Fruit fly (Drosophila melanogaster) whole organism, adult: ENCODE results near the gene CG32713.
A peak's percentile ranks its signal among the peaks of the same experiment; 100 is the strongest.

Experiments used
- CG12768 ChIP-seq: fragments of 200-800 bp; sonication (Bioruptor generic); optimal IDR thresholded peaks from 2 replicates; lab custom pipeline; 2017; ENCODE audit warnings: missing biosample characterization, missing genetic modification characterization, mild to moderate bottlenecking, moderate library complexity, missing genetic modification reagents
- CG14711 ChIP-seq: fragments of 200-800 bp; sonication (Bioruptor generic); optimal IDR thresholded peaks from 2 replicates; lab custom pipeline; 2018; ENCODE audit warnings: missing biosample characterization, mild to moderate bottlenecking, missing genetic modification characterization, moderate library complexity
- bab1 ChIP-seq: fragments of 200-800 bp; sonication (Bioruptor generic); optimal IDR thresholded peaks from 3 replicates; lab custom pipeline; 2019; ENCODE audit warnings: missing biosample characterization, mild to moderate bottlenecking, missing genetic modification characterization, moderate library complexity
- cnc ChIP-seq, 2 experiments: fragments of >200 bp; optimal IDR thresholded peaks; 2 replicates each; lab custom pipeline; 2017
- kay ChIP-seq: fragments of 200-800 bp; sonication (Bioruptor generic); peaks from one replicate; lab custom pipeline; 2016; ENCODE audit warnings: missing biosample characterization, missing genetic modification characterization, borderline replicate concordance
- pad ChIP-seq: fragments of 200-800 bp; sonication (Bioruptor generic); optimal IDR thresholded peaks from 3 replicates; lab custom pipeline; 2017; ENCODE audit warnings: missing biosample characterization, missing genetic modification characterization, mild to moderate bottlenecking, moderate library complexity, missing genetic modification reagents
- toe ChIP-seq: fragments of 200-800 bp; sonication (Bioruptor generic); optimal IDR thresholded peaks from 2 replicates; lab custom pipeline; 2016; ENCODE audit warnings: missing biosample characterization, missing genetic modification characterization

DNA sequence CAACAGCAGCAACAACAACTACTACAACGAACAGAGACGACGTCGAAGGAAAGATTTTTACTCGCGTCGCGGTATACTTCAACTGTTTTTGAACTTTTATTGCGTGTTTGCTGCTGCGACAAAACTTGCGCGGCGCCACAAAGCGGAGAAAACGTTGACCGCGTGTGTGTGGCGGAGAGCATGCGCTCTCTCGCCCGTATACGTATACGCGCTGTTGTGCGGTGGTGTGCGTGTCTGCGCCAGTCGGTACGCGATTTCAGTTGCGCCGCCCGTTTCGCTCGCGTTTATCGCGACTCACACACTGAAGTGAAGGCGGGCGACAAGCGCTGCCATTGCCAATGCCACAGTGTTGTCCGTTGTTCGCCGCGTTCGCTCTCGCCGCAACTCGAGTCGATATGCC lies 47.6 kb downstream of the CG32713 start:
- TF ChIP-seq CG12768 (GFP tag; lab: Kevin White, UChicago) (peak; percentile 92), CG14711 (tag; lab: Kevin White, UChicago) (peak; percentile 78), cnc (optimal IDR thresholded peaks at IDR 0.05; lab: Kevin White, UChicago) (no peak), bab1 (GFP tag; lab: Kevin White, UChicago) (peak; percentile 100), pad (GFP tag; lab: Kevin White, UChicago) (peak; percentile 85), toe (GFP tag; lab: Kevin White, UChicago) (peak; percentile 93), kay (peak; percentile 99)
